Worm (Caenorhabditis elegans) whole organism, early embryonic: Measurements from ENCODE around the gene clc-1.
A peak's percentile ranks its signal among the peaks of the same experiment; 100 is the strongest.

Experiments used
- B0310.2 ChIP-seq: sonication (generic microtip); optimal IDR thresholded peaks from 2 replicates; lab custom pipeline; 2016; ENCODE audit warnings: mild to moderate bottlenecking, missing genetic modification characterization, missing compliant biosample characterization
- F13C5.2 ChIP-seq: sonication (generic microtip); optimal IDR thresholded peaks from 2 replicates; lab custom pipeline; 2017; ENCODE audit warnings: mild to moderate bottlenecking, missing genetic modification characterization, inconsistent platforms, missing compliant biosample characterization
- aly-1 ChIP-seq: sonication (generic microtip); optimal IDR thresholded peaks from 2 replicates; lab custom pipeline; 2016; ENCODE audit warnings: missing genetic modification characterization, missing compliant biosample characterization
- ama-1 ChIP-seq: fragments of 150-350 bp; optimal IDR thresholded peaks from 2 replicates; lab custom pipeline; 2014
- ceh-13 ChIP-seq: fragments of 200-800 bp; sonication (Bioruptor generic); optimal IDR thresholded peaks from 2 replicates; lab custom pipeline; 2018; ENCODE audit warnings: mild to moderate bottlenecking, missing genetic modification characterization, missing compliant biosample characterization
- ceh-36 ChIP-seq: sonication (generic microtip); optimal IDR thresholded peaks from 2 replicates; lab custom pipeline; 2016; ENCODE audit warnings: missing genetic modification characterization, inconsistent platforms, missing compliant biosample characterization
- ets-7 ChIP-seq: sonication (generic microtip); optimal IDR thresholded peaks from 2 replicates; lab custom pipeline; 2016; ENCODE audit warnings: missing genotype, missing genetic modification characterization, missing compliant biosample characterization
- flt-1 ChIP-seq: fragments of 200-800 bp; sonication (Bioruptor generic); IDR thresholded peaks from 2 replicates; pipeline ENCODE4 v1.3.6; 2022; ENCODE audit warnings: missing genetic modification characterization, missing compliant biosample characterization
- hmbx-1 ChIP-seq: sonication (generic microtip); optimal IDR thresholded peaks from 2 replicates; lab custom pipeline; 2016; ENCODE audit warnings: mild to moderate bottlenecking, missing genetic modification characterization, missing compliant biosample characterization
- hmg-4 ChIP-seq: fragments of 200-800 bp; sonication (Bioruptor generic); optimal IDR thresholded peaks from 2 replicates; lab custom pipeline; 2018; ENCODE audit warnings: mild to moderate bottlenecking, missing genetic modification characterization, missing compliant biosample characterization
- hnd-1 ChIP-seq: sonication (generic microtip); optimal IDR thresholded peaks from 2 replicates; lab custom pipeline; 2016; ENCODE audit warnings: missing genetic modification characterization, missing compliant biosample characterization
- pes-1 ChIP-seq: fragments of 200-800 bp; sonication (Bioruptor generic); IDR thresholded peaks from 2 replicates; pipeline ENCODE4 v1.3.6; 2022; ENCODE audit warnings: missing genetic modification reagents, missing genetic modification characterization, missing compliant biosample characterization
- scrt-1 ChIP-seq: fragments of 200-800 bp; sonication (Bioruptor generic); IDR thresholded peaks from 2 replicates; pipeline ENCODE4 v1.3.6; 2022; ENCODE audit warnings: missing genetic modification characterization, missing compliant biosample characterization
- sea-1 ChIP-seq: fragments of 200-800 bp; sonication (Bioruptor generic); conservative IDR thresholded peaks from 2 replicates; pipeline ENCODE4 v1.3.6; 2022; ENCODE audit warnings: missing genetic modification characterization, missing compliant biosample characterization
- tbx-11 ChIP-seq: fragments of 200-800 bp; sonication (Bioruptor generic); IDR thresholded peaks from 2 replicates; pipeline ENCODE4 v1.3.6; 2022; ENCODE audit warnings: missing genetic modification characterization, missing compliant biosample characterization
- tbx-37 ChIP-seq: fragments of 200-800 bp; sonication (Bioruptor generic); conservative IDR thresholded peaks from 2 replicates; pipeline ENCODE4 v1.3.6; 2022; ENCODE audit warnings: missing genetic modification reagents, missing genetic modification characterization, missing compliant biosample characterization
- tra-4 ChIP-seq: sonication (generic microtip); optimal IDR thresholded peaks from 2 replicates; lab custom pipeline; 2017; ENCODE audit warnings: missing genetic modification characterization, missing compliant biosample characterization

clc-1 gene

DNA sequence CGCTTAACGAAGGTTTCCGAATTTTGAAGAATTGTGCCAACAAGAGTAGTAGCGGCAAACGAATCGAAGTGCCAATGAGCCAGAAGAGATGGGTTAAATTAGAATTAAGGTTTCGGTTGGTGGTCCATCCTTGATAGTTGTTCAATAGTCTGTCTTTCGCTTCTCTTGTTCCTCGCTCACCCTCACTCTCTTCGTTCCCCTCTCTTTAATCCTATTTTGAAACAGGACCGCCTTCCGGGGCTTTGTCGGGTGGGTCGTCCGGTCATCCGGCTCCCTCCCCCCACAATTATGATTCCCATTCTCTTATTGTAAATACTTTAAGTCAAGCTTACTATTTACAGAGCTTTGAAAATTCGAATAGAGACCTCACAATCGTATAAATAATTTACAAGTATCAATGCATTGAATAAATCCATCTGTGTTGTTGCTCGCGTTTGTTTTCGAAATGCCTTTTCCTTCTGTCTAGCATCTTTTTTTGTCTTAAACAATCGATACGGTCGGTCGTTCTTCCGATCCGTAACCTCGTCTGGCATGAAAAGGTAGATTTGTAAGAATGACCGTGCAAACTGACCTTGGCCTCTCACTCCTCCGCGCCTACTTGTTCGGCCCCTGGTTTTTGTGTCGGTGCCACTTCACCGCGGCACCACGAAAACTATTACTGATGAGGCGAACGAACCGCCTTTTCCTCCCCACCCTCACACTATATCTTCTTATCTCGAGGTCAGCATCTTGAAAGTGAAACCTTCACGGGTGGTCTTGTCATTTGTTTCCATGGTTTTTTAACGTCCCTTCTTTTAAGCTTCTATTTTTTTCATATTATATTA lies 13.9 kb upstream of the clc-1 start:
- TF ChIP-seq ceh-13 (no peak), tra-4 (no peak), ama-1 (no peak), sea-1 (GFP tag; lab: Robert Waterston, UW) (no peak), hnd-1 (tag; lab: Kevin White, UChicago) (no peak), tbx-11 (GFP tag; lab: Robert Waterston, UW) (no peak), F13C5.2 (tag; lab: Kevin White, UChicago) (no peak), scrt-1 (GFP tag; lab: Robert Waterston, UW) (no peak), ceh-36 (tag; lab: Kevin White, UChicago) (no peak), pes-1 (GFP tag; lab: Robert Waterston, UW) (no peak), flt-1 (no peak), tbx-37 (no peak), B0310.2 (tag; lab: Kevin White, UChicago) (no peak), ets-7 (tag; lab: Kevin White, UChicago) (no peak), hmg-4 (GFP tag; lab: Kevin White, UChicago) (no peak)

DNA sequence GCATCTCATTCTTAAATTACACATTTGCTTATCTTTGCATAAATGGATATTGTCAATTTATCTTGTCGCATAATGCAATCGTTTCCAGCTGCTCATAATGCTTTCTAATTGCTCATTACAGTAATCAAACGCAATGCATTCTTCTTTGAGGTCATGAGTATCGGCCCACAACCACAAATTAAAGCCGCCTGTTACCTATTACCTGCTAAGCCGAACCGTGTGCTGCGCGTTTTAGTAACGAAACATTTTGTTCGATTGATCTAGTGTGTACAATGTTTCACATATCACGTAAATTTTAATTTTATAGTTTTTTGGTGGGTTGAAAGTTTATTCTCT lies 13.3 kb upstream of the clc-1 start:
- no peak for TF ChIP-seq hmg-4 (GFP tag; lab: Kevin White, UChicago)
- no peak for TF ChIP-seq sea-1 (GFP tag; lab: Robert Waterston, UW)
- no peak for TF ChIP-seq B0310.2 (tag; lab: Kevin White, UChicago)
- TF ChIP-seq ets-7 (tag; lab: Kevin White, UChicago), result no peak
- TF ChIP-seq ceh-13, result no peak
- TF ChIP-seq tra-4, result no peak
- TF ChIP-seq hmbx-1 (tag; lab: Kevin White, UChicago), result no peak
- no peak for TF ChIP-seq pes-1 (GFP tag; lab: Robert Waterston, UW)
- no peak for TF ChIP-seq ama-1
- no peak for TF ChIP-seq flt-1
- no peak for TF ChIP-seq tbx-11 (GFP tag; lab: Robert Waterston, UW)

DNA sequence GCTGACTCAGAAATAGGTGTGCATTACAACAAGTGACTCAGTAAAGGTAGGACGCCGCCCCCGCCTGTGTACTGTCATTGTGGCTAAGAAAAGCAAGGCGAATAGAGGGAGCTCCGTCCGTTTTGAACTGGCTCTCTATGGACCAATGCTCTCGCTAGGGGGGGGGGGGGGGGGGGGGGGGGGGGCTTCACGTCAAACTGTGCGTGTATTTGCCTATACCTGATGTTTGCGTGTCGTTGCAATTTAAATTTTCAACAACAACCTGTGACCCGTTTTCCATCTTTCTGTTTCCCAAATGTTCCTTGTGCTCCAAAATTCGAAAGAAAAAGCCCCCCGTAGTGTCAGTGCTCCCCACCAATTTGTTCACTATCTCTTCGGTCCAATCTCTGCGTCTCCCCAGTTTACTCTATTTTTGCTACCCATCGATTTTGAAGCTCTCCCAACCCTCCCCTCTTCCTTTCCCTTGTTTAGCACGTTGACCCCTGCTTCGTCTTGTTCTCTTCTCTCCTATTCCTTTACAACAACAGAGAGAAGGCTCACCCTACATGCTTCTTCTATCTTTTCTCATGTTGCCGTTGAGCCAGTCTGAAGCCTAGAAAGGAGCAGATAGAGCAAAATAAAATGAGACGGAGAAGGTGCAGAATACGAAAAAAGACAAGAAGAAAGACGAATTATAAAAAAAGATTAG lies 12.7 kb upstream of the clc-1 start:
- peak; percentile 17 for TF ChIP-seq F13C5.2 (tag; lab: Kevin White, UChicago)
- TF ChIP-seq pes-1 (GFP tag; lab: Robert Waterston, UW), result 0 out of 2 replicates have a peak, but pooled peaks have one; percentile 4
- TF ChIP-seq flt-1, result no peak
- TF ChIP-seq ama-1, result peak; percentile 43
- TF ChIP-seq ets-7 (tag; lab: Kevin White, UChicago), result no peak
- peak; percentile 67 for TF ChIP-seq hmg-4 (GFP tag; lab: Kevin White, UChicago)

DNA sequence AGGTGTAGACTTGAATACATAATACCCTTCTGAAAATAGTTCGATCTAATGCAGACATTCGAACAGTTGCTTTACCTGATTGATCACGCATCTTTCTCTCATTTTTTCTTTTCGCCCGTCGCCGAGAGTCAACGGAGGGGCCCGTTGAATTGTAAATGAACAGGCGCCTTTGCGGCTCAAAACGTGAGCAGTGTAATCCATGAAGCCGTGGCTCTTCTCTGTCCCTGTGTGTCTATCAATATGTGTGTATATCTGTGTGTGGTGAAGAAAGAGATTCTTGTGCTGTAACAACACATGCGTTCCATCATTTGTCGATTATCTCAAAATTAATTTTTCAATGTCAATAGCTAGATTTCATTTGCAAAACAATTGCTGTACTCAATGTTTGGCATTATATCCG lies 11.7 kb upstream of the clc-1 start:
- TF ChIP-seq ceh-13 (no peak), hmg-4 (GFP tag; lab: Kevin White, UChicago) (no peak), hmbx-1 (tag; lab: Kevin White, UChicago) (no peak), tbx-11 (GFP tag; lab: Robert Waterston, UW) (no peak), ceh-36 (tag; lab: Kevin White, UChicago) (no peak), flt-1 (no peak), aly-1 (tag; lab: Kevin White, UChicago) (no peak), F13C5.2 (tag; lab: Kevin White, UChicago) (no peak), hnd-1 (tag; lab: Kevin White, UChicago) (no peak), sea-1 (GFP tag; lab: Robert Waterston, UW) (no peak), B0310.2 (tag; lab: Kevin White, UChicago) (no peak), tbx-37 (no peak), pes-1 (GFP tag; lab: Robert Waterston, UW) (no peak), scrt-1 (GFP tag; lab: Robert Waterston, UW) (no peak), ets-7 (tag; lab: Kevin White, UChicago) (no peak), ama-1 (no peak), tra-4 (no peak)

DNA sequence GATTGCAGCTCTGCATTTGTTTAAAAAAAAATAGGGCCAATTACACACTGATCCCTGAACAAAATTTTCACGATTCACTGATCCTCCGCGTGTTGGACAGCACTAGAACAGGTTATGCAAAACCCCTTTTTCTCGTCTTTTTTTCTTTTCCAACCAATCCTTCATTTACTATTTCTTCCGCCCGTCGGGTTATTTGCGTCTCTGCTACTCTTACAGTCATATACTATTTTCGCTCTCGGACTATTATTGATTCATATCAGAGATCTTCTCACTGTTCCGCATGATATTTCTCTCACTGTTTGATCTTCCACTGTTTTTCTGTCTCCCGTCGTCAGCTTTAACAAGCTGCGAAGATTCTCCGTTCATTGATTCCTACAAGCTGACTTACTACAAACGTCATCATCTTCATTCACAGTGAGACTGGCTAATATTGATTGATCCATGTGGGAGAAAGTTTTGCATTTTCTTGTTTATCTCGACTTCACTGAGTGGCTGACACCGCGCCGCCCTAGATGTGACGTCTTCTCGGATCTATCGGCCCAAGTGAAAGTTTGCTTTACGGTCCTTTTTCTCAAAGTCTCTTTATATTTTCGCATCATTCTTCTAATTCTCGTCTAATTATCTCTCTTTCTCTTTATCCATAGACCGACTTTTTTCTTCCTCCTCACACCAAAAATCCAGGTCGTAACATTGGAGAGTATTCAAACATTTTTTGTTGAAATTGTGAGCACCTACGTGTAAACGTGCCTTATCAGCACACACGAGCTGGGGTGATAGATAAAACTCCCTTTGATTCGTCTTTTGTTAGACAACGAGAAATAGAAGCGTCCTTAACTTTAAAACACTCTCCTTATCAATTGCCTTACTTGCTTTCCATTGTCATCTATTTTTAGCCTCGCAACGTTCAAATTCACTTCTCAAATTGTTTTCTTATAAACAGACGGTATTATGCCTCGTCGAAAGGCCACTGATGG lies 10.8 kb upstream of the clc-1 start:
- TF ChIP-seq ceh-36 (tag; lab: Kevin White, UChicago), result no peak
- no peak for TF ChIP-seq tbx-11 (GFP tag; lab: Robert Waterston, UW)
- no peak for TF ChIP-seq ceh-13
- no peak for TF ChIP-seq hnd-1 (tag; lab: Kevin White, UChicago)
- no peak for TF ChIP-seq ama-1
- TF ChIP-seq flt-1, result no peak
- TF ChIP-seq aly-1 (tag; lab: Kevin White, UChicago), result no peak
- no peak for TF ChIP-seq tbx-37
- no peak for TF ChIP-seq F13C5.2 (tag; lab: Kevin White, UChicago)
- no peak for TF ChIP-seq B0310.2 (tag; lab: Kevin White, UChicago)
- no peak for TF ChIP-seq hmg-4 (GFP tag; lab: Kevin White, UChicago)
- no peak for TF ChIP-seq sea-1 (GFP tag; lab: Robert Waterston, UW)
- TF ChIP-seq tra-4, result no peak
- TF ChIP-seq ets-7 (tag; lab: Kevin White, UChicago), result no peak
- TF ChIP-seq hmbx-1 (tag; lab: Kevin White, UChicago), result no peak
- no peak for TF ChIP-seq scrt-1 (GFP tag; lab: Robert Waterston, UW)
- TF ChIP-seq pes-1 (GFP tag; lab: Robert Waterston, UW), result no peak

DNA sequence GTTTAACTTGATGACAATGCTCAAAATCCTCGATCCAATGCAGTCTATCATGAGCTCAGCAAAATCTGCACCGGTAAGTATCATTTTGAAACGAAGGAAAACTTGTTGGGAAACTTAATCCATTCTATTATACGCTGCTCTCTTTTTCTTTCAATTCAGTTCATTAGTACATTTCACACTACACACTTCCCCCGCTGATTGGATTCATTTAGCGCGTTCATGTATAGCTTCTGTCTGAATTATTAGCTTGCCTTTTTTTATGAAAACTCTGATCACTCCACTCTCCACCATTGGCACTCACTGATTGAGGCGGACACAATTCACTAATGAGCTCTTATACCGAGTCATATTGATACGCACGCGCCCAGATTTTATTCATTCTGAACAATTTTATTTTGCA lies 9.0 kb upstream of the clc-1 start:
- TF ChIP-seq ama-1 (no peak), F13C5.2 (tag; lab: Kevin White, UChicago) (no peak), hmbx-1 (tag; lab: Kevin White, UChicago) (no peak), aly-1 (tag; lab: Kevin White, UChicago) (no peak), ceh-36 (tag; lab: Kevin White, UChicago) (no peak), hmg-4 (GFP tag; lab: Kevin White, UChicago) (no peak), flt-1 (no peak), tra-4 (no peak), ceh-13 (no peak), pes-1 (GFP tag; lab: Robert Waterston, UW) (no peak), tbx-37 (no peak), hnd-1 (tag; lab: Kevin White, UChicago) (no peak), scrt-1 (GFP tag; lab: Robert Waterston, UW) (no peak), ets-7 (tag; lab: Kevin White, UChicago) (no peak), sea-1 (GFP tag; lab: Robert Waterston, UW) (no peak)
